Worm (Caenorhabditis elegans): ENCODE data around the gene F02H6.3.

- no peak for TF ChIP-seq fax-1 (tag; optimal IDR thresholded peaks at IDR 0.05)
- no peak for TF ChIP-seq pros-1 (tag; optimal IDR thresholded peaks at IDR 0.05)
- no peak for TF ChIP-seq hlh-30 (tag; optimal IDR thresholded peaks at IDR 0.05; ENCODE audit: insufficient read depth)
Measured at ce11 chrIV:14227138-14227537, 23.9 kb downstream of the F02H6.3 start.
